Worm (Caenorhabditis elegans) whole organism, late embryonic: ENCODE results near the gene ttr-42.

Experiments
- C08G9.2 ChIP-seq: sonication (generic microtip); optimal IDR thresholded peaks from 2 replicates; lab custom pipeline; 2016; ENCODE audit warnings: mild to moderate bottlenecking, missing genetic modification characterization, moderate library complexity, missing compliant biosample characterization
- F13H6.1 ChIP-seq: sonication (generic microtip); optimal IDR thresholded peaks from 2 replicates; lab custom pipeline; 2016; ENCODE audit warnings: missing genetic modification characterization, missing compliant biosample characterization
- K02D7.2 ChIP-seq: sonication (generic microtip); optimal IDR thresholded peaks from 2 replicates; lab custom pipeline; 2017; ENCODE audit warnings: mild to moderate bottlenecking, missing genetic modification characterization, missing compliant biosample characterization
- K09A11.1 ChIP-seq: sonication (generic microtip); optimal IDR thresholded peaks from 2 replicates; lab custom pipeline; 2017; ENCODE audit warnings: antibody characterized with exemption, mild to moderate bottlenecking, missing genetic modification characterization, missing compliant biosample characterization; ENCODE audit not compliant: insufficient read depth
- T23F11.4 ChIP-seq: fragments of 200-800 bp; sonication (Bioruptor generic); optimal IDR thresholded peaks from 2 replicates; lab custom pipeline; 2018; ENCODE audit warnings: mild to moderate bottlenecking, missing genetic modification characterization, missing compliant biosample characterization
- Y22D7AL.16 ChIP-seq: sonication (generic microtip); optimal IDR thresholded peaks from 2 replicates; lab custom pipeline; 2016; ENCODE audit warnings: missing genetic modification characterization, missing compliant biosample characterization
- ahr-1 ChIP-seq: sonication (generic microtip); optimal IDR thresholded peaks from 2 replicates; lab custom pipeline; 2016; ENCODE audit warnings: missing genetic modification characterization, missing compliant biosample characterization
- ama-1 ChIP-seq: fragments of 150-350 bp; optimal IDR thresholded peaks from 2 replicates; lab custom pipeline; 2014
- ceh-19 ChIP-seq: fragments of 200-800 bp; sonication (Bioruptor generic); optimal IDR thresholded peaks from 2 replicates; lab custom pipeline; 2018; ENCODE audit warnings: mild to moderate bottlenecking, missing genetic modification characterization, missing compliant biosample characterization
- ceh-22 ChIP-seq: sonication (generic microtip); optimal IDR thresholded peaks from 2 replicates; lab custom pipeline; 2017; ENCODE audit warnings: missing biosample characterization, missing genetic modification characterization
- ceh-30 ChIP-seq: fragments of 150-350 bp; optimal IDR thresholded peaks from 2 replicates; lab custom pipeline; 2014; ENCODE audit warnings: missing biosample characterization, missing genetic modification characterization
- ceh-34 ChIP-seq: sonication (generic microtip); optimal IDR thresholded peaks from 2 replicates; lab custom pipeline; 2016; ENCODE audit warnings: mild to moderate bottlenecking, missing genetic modification characterization, missing compliant biosample characterization
- ceh-48 ChIP-seq: sonication (generic microtip); optimal IDR thresholded peaks from 2 replicates; lab custom pipeline; 2016; ENCODE audit warnings: missing genetic modification characterization, inconsistent platforms, missing compliant biosample characterization
- ceh-6 ChIP-seq: fragments of 200-800 bp; sonication (Bioruptor generic); optimal IDR thresholded peaks from 2 replicates; lab custom pipeline; 2018; ENCODE audit warnings: mild to moderate bottlenecking, missing genetic modification characterization, missing compliant biosample characterization
- ceh-9 ChIP-seq: sonication (generic microtip); optimal IDR thresholded peaks from 2 replicates; lab custom pipeline; 2016; ENCODE audit warnings: mild to moderate bottlenecking, missing genetic modification characterization, inconsistent platforms, missing compliant biosample characterization
- che-1 ChIP-seq: sonication (generic microtip); optimal IDR thresholded peaks from 2 replicates; lab custom pipeline; 2016; ENCODE audit warnings: mild to moderate bottlenecking, missing genetic modification characterization, missing compliant biosample characterization
- dmd-4 ChIP-seq: sonication (generic microtip); optimal IDR thresholded peaks from 2 replicates; lab custom pipeline; 2016; ENCODE audit warnings: borderline replicate concordance, missing genetic modification characterization, missing compliant biosample characterization
- dve-1 ChIP-seq: sonication (generic microtip); optimal IDR thresholded peaks from 2 replicates; lab custom pipeline; 2017; ENCODE audit warnings: antibody characterized with exemption, mild to moderate bottlenecking, missing genetic modification characterization, missing compliant biosample characterization
- elt-4 ChIP-seq: sonication (generic microtip); optimal IDR thresholded peaks from 2 replicates; lab custom pipeline; 2016; ENCODE audit warnings: missing genetic modification characterization, missing compliant biosample characterization
- ets-4 ChIP-seq: sonication (generic microtip); optimal IDR thresholded peaks from 2 replicates; lab custom pipeline; 2016; ENCODE audit warnings: missing genetic modification characterization, missing compliant biosample characterization
- eyg-1 ChIP-seq: sonication (generic microtip); optimal IDR thresholded peaks from 2 replicates; lab custom pipeline; 2016; ENCODE audit warnings: missing genotype, missing genetic modification characterization, missing compliant biosample characterization
- fkh-10 ChIP-seq: fragments of 150-350 bp; optimal IDR thresholded peaks from 2 replicates; lab custom pipeline; 2014; ENCODE audit warnings: missing biosample characterization, missing genetic modification reagents, missing genetic modification characterization
- fkh-6 ChIP-seq: sonication (generic microtip); optimal IDR thresholded peaks from 2 replicates; lab custom pipeline; 2016; ENCODE audit warnings: missing genetic modification characterization, missing compliant biosample characterization
- gmeb-2 ChIP-seq: sonication (generic microtip); optimal IDR thresholded peaks from 2 replicates; lab custom pipeline; 2016; ENCODE audit warnings: missing genetic modification characterization, inconsistent platforms, missing compliant biosample characterization
- hlh-15 ChIP-seq: sonication (generic microtip); optimal IDR thresholded peaks from 2 replicates; lab custom pipeline; 2016; ENCODE audit warnings: missing genetic modification characterization, missing compliant biosample characterization
- hlh-30 ChIP-seq: sonication (generic microtip); optimal IDR thresholded peaks from 2 replicates; lab custom pipeline; 2017; ENCODE audit warnings: antibody characterized with exemption, missing genetic modification characterization, missing compliant biosample characterization; ENCODE audit not compliant: insufficient read depth
- hlh-6 ChIP-seq: sonication (generic microtip); optimal IDR thresholded peaks from 2 replicates; lab custom pipeline; 2016; ENCODE audit warnings: missing genotype, missing genetic modification characterization, missing compliant biosample characterization
- hlh-8 ChIP-seq: sonication (generic microtip); optimal IDR thresholded peaks from 2 replicates; lab custom pipeline; 2016; ENCODE audit warnings: missing genotype, missing genetic modification characterization, missing compliant biosample characterization
- lim-6 ChIP-seq: sonication (generic microtip); optimal IDR thresholded peaks from 2 replicates; lab custom pipeline; 2016; ENCODE audit warnings: missing genetic modification characterization, missing compliant biosample characterization
- madf-2 ChIP-seq: sonication (generic microtip); optimal IDR thresholded peaks from 2 replicates; lab custom pipeline; 2017; ENCODE audit warnings: missing genetic modification characterization, missing compliant biosample characterization
- mec-3 ChIP-seq: sonication (generic microtip); optimal IDR thresholded peaks from 2 replicates; lab custom pipeline; 2016; ENCODE audit warnings: borderline replicate concordance, missing genetic modification characterization, missing compliant biosample characterization
- nfya-1 ChIP-seq: sonication (generic microtip); optimal IDR thresholded peaks from 2 replicates; lab custom pipeline; 2017; ENCODE audit warnings: missing genetic modification characterization, mild to moderate bottlenecking, missing compliant biosample characterization, antibody characterized with exemption, moderate library complexity
- nhr-11 ChIP-seq: fragments of 150-350 bp; optimal IDR thresholded peaks from 2 replicates; lab custom pipeline; 2014; ENCODE audit warnings: missing biosample characterization, missing genetic modification characterization
- npax-4 ChIP-seq: sonication (generic microtip); optimal IDR thresholded peaks from 2 replicates; lab custom pipeline; 2016; ENCODE audit warnings: missing genetic modification characterization, missing compliant biosample characterization
- pag-3 ChIP-seq: sonication (generic microtip); optimal IDR thresholded peaks from 2 replicates; lab custom pipeline; 2016; ENCODE audit warnings: missing compliant biosample characterization, missing genetic modification characterization, borderline replicate concordance
- pat-9 ChIP-seq: fragments of 200-800 bp; sonication (Bioruptor generic); optimal IDR thresholded peaks from 2 replicates; lab custom pipeline; 2018; ENCODE audit warnings: mild to moderate bottlenecking, missing genetic modification characterization, moderate library complexity, missing compliant biosample characterization
- pax-1 ChIP-seq: fragments of 150-350 bp; optimal IDR thresholded peaks from 2 replicates; lab custom pipeline; 2014; ENCODE audit warnings: missing biosample characterization, missing genetic modification characterization
- pha-2 ChIP-seq: sonication (generic microtip); optimal IDR thresholded peaks from 2 replicates; lab custom pipeline; 2017; ENCODE audit warnings: mild to moderate bottlenecking, missing genetic modification characterization, missing compliant biosample characterization
- pha-4 ChIP-seq: fragments of 150-350 bp; optimal IDR thresholded peaks from 2 replicates; lab custom pipeline; 2018; ENCODE audit warnings: missing biosample characterization, missing genetic modification reagents, missing genetic modification characterization
- pros-1 ChIP-seq: fragments of 150-350 bp; optimal IDR thresholded peaks from 2 replicates; lab custom pipeline; 2014; ENCODE audit warnings: missing biosample characterization, missing genetic modification reagents, missing genetic modification characterization
- ref-2 ChIP-seq: sonication (generic microtip); optimal IDR thresholded peaks from 2 replicates; lab custom pipeline; 2016; ENCODE audit warnings: missing genetic modification characterization, missing compliant biosample characterization
- rnt-1 ChIP-seq: sonication (generic microtip); optimal IDR thresholded peaks from 2 replicates; lab custom pipeline; 2016; ENCODE audit warnings: missing genetic modification characterization, missing compliant biosample characterization
- sdc-2 ChIP-seq: sonication (generic microtip); optimal IDR thresholded peaks from 2 replicates; lab custom pipeline; 2016; ENCODE audit warnings: missing genotype, missing genetic modification characterization, missing compliant biosample characterization
- sox-2 ChIP-seq: fragments of 200-800 bp; sonication (Bioruptor generic); IDR thresholded peaks from 2 replicates; pipeline ENCODE4 v1.3.6; 2022; ENCODE audit warnings: missing genetic modification reagents, missing genetic modification characterization, missing compliant biosample characterization
- sox-4 ChIP-seq: sonication (generic microtip); optimal IDR thresholded peaks from 2 replicates; lab custom pipeline; 2017; ENCODE audit warnings: mild to moderate bottlenecking, missing genetic modification characterization, inconsistent platforms, missing compliant biosample characterization
- tbx-2 ChIP-seq: sonication (generic microtip); optimal IDR thresholded peaks from 2 replicates; lab custom pipeline; 2016; ENCODE audit warnings: missing genetic modification characterization, missing compliant biosample characterization
- tbx-7 ChIP-seq: sonication (generic microtip); optimal IDR thresholded peaks from 2 replicates; lab custom pipeline; 2016; ENCODE audit warnings: missing genotype, missing genetic modification characterization, missing compliant biosample characterization
- ttx-3 ChIP-seq: sonication (generic microtip); optimal IDR thresholded peaks from 2 replicates; lab custom pipeline; 2016; ENCODE audit warnings: missing genetic modification reagents, missing genetic modification characterization, missing compliant biosample characterization
- unc-3 ChIP-seq, 2 experiments: fragments of 200-800 bp in 1 of 2; sonication (Bioruptor generic) in 1 of 2; sonication (generic microtip) in 1 of 2; conservative IDR thresholded peaks in 1 of 2; optimal IDR thresholded peaks in 1 of 2; 2 replicates each; pipeline versions ENCODE4 v1.3.6 to Lab custom; 2016 to 2022; ENCODE audit warnings: missing compliant biosample characterization in 2 of 2, missing genetic modification characterization in 2 of 2, missing genetic modification reagents in 1 of 2
- unc-42 ChIP-seq: sonication (generic microtip); optimal IDR thresholded peaks from 2 replicates; lab custom pipeline; 2016; ENCODE audit warnings: missing genotype, missing genetic modification characterization, missing compliant biosample characterization
- unc-86 ChIP-seq: sonication (generic microtip); optimal IDR thresholded peaks from 2 replicates; lab custom pipeline; 2016; ENCODE audit warnings: missing genetic modification characterization, missing compliant biosample characterization
- zip-5 ChIP-seq: sonication (generic microtip); optimal IDR thresholded peaks from 2 replicates; lab custom pipeline; 2016; ENCODE audit warnings: missing genetic modification characterization, missing compliant biosample characterization
- ztf-16 ChIP-seq: sonication (generic microtip); optimal IDR thresholded peaks from 2 replicates; lab custom pipeline; 2017; ENCODE audit warnings: missing genetic modification characterization, missing compliant biosample characterization

ttr-42 gene

DNA sequence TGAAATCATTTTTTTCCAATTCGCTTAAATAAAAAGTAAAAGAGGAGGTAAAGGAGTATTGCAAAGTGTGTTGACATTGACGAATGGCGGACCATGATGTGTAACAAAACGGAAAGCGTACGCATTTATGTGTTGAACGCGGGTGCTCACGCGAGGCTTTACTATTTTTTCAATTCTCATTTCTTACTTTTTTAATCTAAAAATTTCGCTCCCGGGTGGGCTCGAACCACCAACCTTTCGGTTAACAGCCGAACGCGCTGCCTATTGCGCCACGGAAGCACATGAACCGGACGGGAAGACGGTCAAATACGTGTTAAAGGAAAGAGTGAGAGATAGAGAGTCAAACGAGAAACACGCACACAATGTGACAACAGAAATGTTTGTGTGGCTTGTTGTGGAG lies 28.2 kb upstream of the ttr-42 start:
- TF ChIP-seq dmd-4 (tag; lab: Kevin White, UChicago) (peak; percentile 85), ama-1 (no peak), che-1 (peak; percentile 86), C08G9.2 (tag; lab: Kevin White, UChicago) (peak; percentile 78), zip-5 (tag; lab: Kevin White, UChicago) (peak; percentile 54), pha-2 (tag; lab: Kevin White, UChicago) (peak; percentile 88), sox-2 (GFP tag; lab: Robert Waterston, UW) (peak; percentile 68), rnt-1 (peak; percentile 84), fkh-10 (peak; percentile 41), nhr-11 (tag; lab: Kevin White, UChicago) (no peak), sox-4 (tag; lab: Kevin White, UChicago) (peak; percentile 69), unc-42 (tag; lab: Kevin White, UChicago) (peak; percentile 53), hlh-6 (peak; percentile 87), ceh-48 (tag; lab: Kevin White, UChicago) (peak; percentile 44), hlh-30 (tag; lab: Kevin White, UChicago) (no peak), ceh-30 (no peak), ztf-16 (tag; lab: Kevin White, UChicago) (peak; percentile 82), lim-6 (tag; lab: Kevin White, UChicago) (no peak), hlh-15 (tag; lab: Kevin White, UChicago) (peak; percentile 76), ttx-3 (tag; lab: Kevin White, UChicago) (peak; percentile 79), fkh-6 (tag; lab: Kevin White, UChicago) (peak; percentile 74), dve-1 (tag; lab: Kevin White, UChicago) (peak; percentile 75), elt-4 (peak; percentile 75), ref-2 (tag; lab: Kevin White, UChicago) (peak; percentile 82), hlh-8 (tag; lab: Kevin White, UChicago) (peak; percentile 32), ceh-19 (GFP tag; lab: Kevin White, UChicago) (peak; percentile 85), T23F11.4 (GFP tag; lab: Kevin White, UChicago) (peak; percentile 83), pros-1 (tag; lab: Kevin White, UChicago) (no peak), sdc-2 (tag; lab: Kevin White, UChicago) (peak; percentile 84), unc-3 (GFP tag; conservative IDR thresholded peaks at IDR 0.05; lab: Robert Waterston, UW) (peak; percentile 82), unc-3 (tag; optimal IDR thresholded peaks at IDR 0.05; lab: Kevin White, UChicago) (peak; percentile 64), pag-3 (tag; lab: Kevin White, UChicago) (no peak), npax-4 (tag; lab: Kevin White, UChicago) (peak; percentile 47), ahr-1 (tag; lab: Kevin White, UChicago) (peak; percentile 51), mec-3 (no peak), ceh-6 (GFP tag; lab: Kevin White, UChicago) (peak; percentile 88), F13H6.1 (tag; lab: Kevin White, UChicago) (peak; percentile 54), Y22D7AL.16 (tag; lab: Kevin White, UChicago) (peak; percentile 75), ceh-22 (tag; lab: Kevin White, UChicago) (no peak), tbx-2 (peak; percentile 79), tbx-7 (peak; percentile 50), ceh-34 (tag; lab: Kevin White, UChicago) (peak; percentile 73), K09A11.1 (tag; lab: Kevin White, UChicago) (peak; percentile 71), unc-86 (tag; lab: Kevin White, UChicago) (peak; percentile 70), nfya-1 (tag; lab: Kevin White, UChicago) (peak; percentile 40), eyg-1 (tag; lab: Kevin White, UChicago) (peak; percentile 79), ets-4 (peak; percentile 25), pax-1 (no peak), madf-2 (tag; lab: Kevin White, UChicago) (peak; percentile 85), K02D7.2 (tag; lab: Kevin White, UChicago) (peak; percentile 81), pat-9 (tag; lab: Kevin White, UChicago) (peak; percentile 85), pha-4 (tag; lab: Kevin White, UChicago) (no peak), gmeb-2 (peak; percentile 85), ceh-9 (tag; lab: Kevin White, UChicago) (peak; percentile 64)
